Fruit fly (Drosophila melanogaster) whole organism, embryonic: ENCODE data around the gene CG6785.

Experiments used
- Ada2b ChIP-seq: fragments of 200-800 bp; sonication (Bioruptor generic); IDR thresholded peaks from 2 replicates; pipeline ENCODE4 v1.3.6; 2022; ENCODE audit warnings: missing biosample characterization, missing genetic modification characterization
- Antp ChIP-seq: fragments of 200-800 bp; sonication (Bioruptor generic); optimal IDR thresholded peaks from 3 replicates; lab custom pipeline; 2016; ENCODE audit warnings: missing biosample characterization, missing genetic modification characterization
- CG10267 ChIP-seq: fragments of 200-800 bp; sonication (Bioruptor generic); optimal IDR thresholded peaks from 2 replicates; lab custom pipeline; 2018; ENCODE audit warnings: missing biosample characterization, mild to moderate bottlenecking, missing genetic modification characterization, moderate library complexity
- CG10321 ChIP-seq: fragments of 200-800 bp; sonication (Bioruptor generic); IDR thresholded peaks from 2 replicates; pipeline ENCODE4 v1.3.6; 2022; ENCODE audit warnings: missing biosample characterization, missing genetic modification characterization
- CG10565 ChIP-seq: fragments of 200-800 bp; sonication (Bioruptor generic); optimal IDR thresholded peaks from 3 replicates; lab custom pipeline; 2016; ENCODE audit warnings: missing biosample characterization, mild to moderate bottlenecking, missing genetic modification characterization
- CG11696 ChIP-seq: fragments of 200-800 bp; sonication (Bioruptor generic); IDR thresholded peaks from 2 replicates; pipeline ENCODE4 v1.3.6; 2022; ENCODE audit warnings: missing biosample characterization, missing genetic modification characterization
- CG13287 ChIP-seq: fragments of 200-800 bp; sonication (Bioruptor generic); IDR thresholded peaks from 2 replicates; pipeline ENCODE4 v1.3.6; 2022; ENCODE audit warnings: missing biosample characterization, missing genetic modification characterization; ENCODE audit not compliant: partially characterized antibody
- CG13296 ChIP-seq: fragments of 200-800 bp; sonication (Bioruptor generic); optimal IDR thresholded peaks from 3 replicates; lab custom pipeline; 2018; ENCODE audit warnings: missing biosample characterization, mild to moderate bottlenecking, missing genetic modification characterization
- CG14441 ChIP-seq: fragments of 200-800 bp; sonication (Bioruptor generic); IDR thresholded peaks from 2 replicates; pipeline ENCODE4 v1.3.6; 2022; ENCODE audit warnings: missing biosample characterization, missing genetic modification characterization
- CG1647 ChIP-seq: fragments of 200-800 bp; sonication (Bioruptor generic); optimal IDR thresholded peaks from 3 replicates; lab custom pipeline; 2016; ENCODE audit warnings: missing biosample characterization, missing genetic modification characterization
- CG42726 ChIP-seq: fragments of 200-800 bp; sonication (Bioruptor generic); IDR thresholded peaks from 2 replicates; pipeline ENCODE4 v1.3.6; 2022; ENCODE audit warnings: missing biosample characterization, missing genetic modification characterization; ENCODE audit not compliant: partially characterized antibody
- CG4424 ChIP-seq: fragments of 200-800 bp; sonication (Bioruptor generic); optimal IDR thresholded peaks from 3 replicates; lab custom pipeline; 2016; ENCODE audit warnings: missing biosample characterization, missing genetic modification characterization
- CG4617 ChIP-seq: fragments of 200-800 bp; sonication (Bioruptor generic); optimal IDR thresholded peaks from 3 replicates; lab custom pipeline; 2016; ENCODE audit warnings: missing biosample characterization, missing genetic modification characterization, borderline replicate concordance
- CG5180 ChIP-seq: fragments of 200-800 bp; sonication (Bioruptor generic); optimal IDR thresholded peaks from 3 replicates; lab custom pipeline; 2017; ENCODE audit warnings: missing biosample characterization, missing genetic modification characterization, mild to moderate bottlenecking, moderate library complexity, missing genetic modification reagents
- CG5245 ChIP-seq: fragments of 200-800 bp; sonication (Bioruptor generic); optimal IDR thresholded peaks from 3 replicates; lab custom pipeline; 2016; ENCODE audit warnings: missing biosample characterization, missing genetic modification characterization
- CG5953 ChIP-seq: fragments of 200-800 bp; sonication (Bioruptor generic); IDR thresholded peaks from 2 replicates; pipeline ENCODE4 v1.3.6; 2022; ENCODE audit warnings: missing biosample characterization, missing genetic modification characterization
- CG7745 ChIP-seq: fragments of 200-800 bp; sonication (Bioruptor generic); optimal IDR thresholded peaks from 2 replicates; lab custom pipeline; 2018; ENCODE audit warnings: missing biosample characterization, mild to moderate bottlenecking, missing genetic modification characterization, moderate library complexity
- CG7963 ChIP-seq: fragments of 200-800 bp; sonication (Bioruptor generic); IDR thresholded peaks from 3 replicates; pipeline ENCODE4 v1.3.6; 2022; ENCODE audit warnings: missing biosample characterization, missing genetic modification characterization; ENCODE audit not compliant: partially characterized antibody
- CG9797 ChIP-seq: fragments of 200-800 bp; sonication (Bioruptor generic); optimal IDR thresholded peaks from 3 replicates; lab custom pipeline; 2018; ENCODE audit warnings: missing biosample characterization, mild to moderate bottlenecking, missing genetic modification characterization
- Dll ChIP-seq: fragments of 200-800 bp; sonication (Bioruptor generic); IDR thresholded peaks from 4 replicates; pipeline ENCODE4 v1.3.6; 2022; ENCODE audit warnings: missing biosample characterization, missing genetic modification characterization; ENCODE audit not compliant: partially characterized antibody
- Dp ChIP-seq: fragments of 200-800 bp; sonication (Bioruptor generic); optimal IDR thresholded peaks from 2 replicates; lab custom pipeline; 2018; ENCODE audit warnings: missing biosample characterization, mild to moderate bottlenecking, missing genetic modification characterization, moderate library complexity
- E2f2 ChIP-seq: fragments of 200-800 bp; sonication (Bioruptor generic); IDR thresholded peaks from 2 replicates; pipeline ENCODE4 v1.3.6; 2022; ENCODE audit warnings: missing biosample characterization, missing genetic modification characterization
- Gsc ChIP-seq: fragments of 200-800 bp; sonication (Bioruptor generic); IDR thresholded peaks from 2 replicates; pipeline ENCODE4 v1.3.6; 2022; ENCODE audit warnings: missing biosample characterization, missing genetic modification characterization
- H15 ChIP-seq: fragments of 200-800 bp; sonication (Bioruptor generic); IDR thresholded peaks from 3 replicates; pipeline ENCODE4 v1.3.6; 2022; ENCODE audit warnings: missing biosample characterization, missing genetic modification characterization
- MBD-R2 ChIP-seq: fragments of 200-800 bp; sonication (Bioruptor generic); IDR thresholded peaks from 2 replicates; pipeline ENCODE4 v1.3.6; 2022; ENCODE audit warnings: missing biosample characterization, missing genetic modification characterization
- MESR4 ChIP-seq: fragments of 200-800 bp; sonication (Bioruptor generic); optimal IDR thresholded peaks from 2 replicates; lab custom pipeline; 2018; ENCODE audit warnings: missing biosample characterization, mild to moderate bottlenecking, missing genetic modification characterization, moderate library complexity
- Pdp1 ChIP-seq, 2 experiments: fragments of 200-800 bp; sonication (Bioruptor generic); optimal IDR thresholded peaks; 3 replicates each; lab custom pipeline; 2016; ENCODE audit warnings: missing biosample characterization in 2 of 2, missing genetic modification characterization in 2 of 2, mild to moderate bottlenecking in 1 of 2, moderate library complexity in 1 of 2
- abd-A ChIP-seq: fragments of 200-800 bp; sonication (Bioruptor generic); optimal IDR thresholded peaks from 3 replicates; lab custom pipeline; 2019; ENCODE audit warnings: missing biosample characterization, mild to moderate bottlenecking, missing genetic modification characterization, moderate library complexity
- crp ChIP-seq, 2 experiments: fragments of 200-800 bp; sonication (Bioruptor generic); optimal IDR thresholded peaks; 2 replicates in 1 of 2; 3 replicates in 1 of 2; lab custom pipeline; 2017; ENCODE audit warnings: missing biosample characterization in 2 of 2, missing genetic modification characterization in 2 of 2, mild to moderate bottlenecking in 1 of 2, moderate library complexity in 1 of 2
- gfzf ChIP-seq: fragments of 200-800 bp; sonication (Bioruptor generic); optimal IDR thresholded peaks from 2 replicates; lab custom pipeline; 2016; ENCODE audit warnings: missing biosample characterization, mild to moderate bottlenecking, missing genetic modification characterization, moderate library complexity
- jing ChIP-seq: fragments of 200-800 bp; sonication (Bioruptor generic); optimal IDR thresholded peaks from 2 replicates; lab custom pipeline; 2018; ENCODE audit warnings: missing biosample characterization, mild to moderate bottlenecking, missing genetic modification characterization
- klu ChIP-seq: fragments of 200-800 bp; sonication (Bioruptor generic); IDR thresholded peaks from 2 replicates; pipeline ENCODE4 v1.3.6; 2022; ENCODE audit warnings: missing biosample characterization, missing genetic modification characterization
- mam ChIP-seq: fragments of 200-800 bp; sonication (Bioruptor generic); optimal IDR thresholded peaks from 3 replicates; lab custom pipeline; 2016; ENCODE audit warnings: missing biosample characterization, missing genetic modification characterization
- nau ChIP-seq: fragments of 200-800 bp; sonication (Bioruptor generic); optimal IDR thresholded peaks from 3 replicates; lab custom pipeline; 2017; ENCODE audit warnings: missing biosample characterization, mild to moderate bottlenecking, missing genetic modification characterization, missing genetic modification reagents
- pzg ChIP-seq: fragments of 200-800 bp; sonication (Bioruptor generic); optimal IDR thresholded peaks from 3 replicates; lab custom pipeline; 2018; ENCODE audit warnings: missing biosample characterization, mild to moderate bottlenecking, missing genetic modification characterization, moderate library complexity
- rib ChIP-seq: fragments of 200-800 bp; sonication (Bioruptor generic); IDR thresholded peaks from 2 replicates; pipeline ENCODE4 v1.3.6; 2022; ENCODE audit warnings: missing biosample characterization, missing genetic modification characterization
- scrt ChIP-seq: fragments of 200-800 bp; sonication (Bioruptor generic); optimal IDR thresholded peaks from 2 replicates; lab custom pipeline; 2018; ENCODE audit warnings: missing biosample characterization, mild to moderate bottlenecking, missing genetic modification characterization, moderate library complexity
- sd ChIP-seq: fragments of 200-800 bp; sonication (Bioruptor generic); optimal IDR thresholded peaks from 3 replicates; lab custom pipeline; 2018; ENCODE audit warnings: missing biosample characterization, mild to moderate bottlenecking, missing genetic modification characterization, moderate library complexity
- shn ChIP-seq: fragments of 200-800 bp; sonication (Bioruptor generic); optimal IDR thresholded peaks from 3 replicates; lab custom pipeline; 2016; ENCODE audit warnings: missing biosample characterization, missing genetic modification characterization
- sqz ChIP-seq: fragments of 200-800 bp; sonication (Bioruptor generic); optimal IDR thresholded peaks from 3 replicates; lab custom pipeline; 2018; ENCODE audit warnings: missing biosample characterization, mild to moderate bottlenecking, missing genetic modification characterization
- ssp ChIP-seq: fragments of 200-800 bp; sonication (Bioruptor generic); IDR thresholded peaks from 2 replicates; pipeline ENCODE4 v1.3.6; 2022; ENCODE audit warnings: missing biosample characterization, missing genetic modification characterization
- stwl ChIP-seq: fragments of 200-800 bp; sonication (Bioruptor generic); optimal IDR thresholded peaks from 3 replicates; lab custom pipeline; 2018; ENCODE audit warnings: missing biosample characterization, mild to moderate bottlenecking, missing genetic modification characterization, moderate library complexity
- wek ChIP-seq: fragments of 200-800 bp; sonication (Bioruptor generic); optimal IDR thresholded peaks from 3 replicates; lab custom pipeline; 2018; ENCODE audit warnings: missing biosample characterization, mild to moderate bottlenecking, missing genetic modification characterization, moderate library complexity

Gene CG6785

DNA sequence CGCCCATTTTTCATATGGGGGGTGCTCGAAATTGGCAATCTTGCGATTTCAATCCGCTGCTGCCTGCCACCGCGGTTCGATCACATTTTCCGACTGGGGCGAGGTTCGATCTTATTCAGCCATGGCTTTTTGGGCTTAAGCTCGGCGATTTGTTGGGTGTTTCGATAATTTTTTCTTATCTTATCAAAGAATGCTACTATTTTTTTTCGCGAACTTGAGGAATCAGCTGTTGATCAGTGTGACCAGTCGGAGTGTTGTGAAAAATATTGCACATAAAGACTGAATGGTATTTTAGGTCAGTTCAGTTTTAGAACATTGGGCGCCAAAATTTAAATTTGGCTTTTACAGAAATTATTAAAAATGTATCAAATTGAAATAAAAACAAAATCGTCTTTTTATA, 24.3 kb downstream of the CG6785 start, which contains the start of gene Wdr81:
Wdr81 (minus strand) TSS at position 226 of the 400 bp plus-strand sequence.
- TF ChIP-seq H15 (GFP tag; lab: Robert Waterston, UW), result no peak
- no peak for TF ChIP-seq CG7745 (tag; lab: Kevin White, UChicago)
- TF ChIP-seq Dll (GFP tag; lab: Robert Waterston, UW), result peak; percentile 47; the same call in 2 of the 4 replicates
- TF ChIP-seq wek (GFP tag; lab: Kevin White, UChicago), result peak; percentile 48
- TF ChIP-seq E2f2 (GFP tag; lab: Robert Waterston, UW), result peak; percentile 94
- TF ChIP-seq stwl (tag; lab: Kevin White, UChicago), result peak; percentile 28
- TF ChIP-seq CG11696 (GFP tag; lab: Robert Waterston, UW), result no peak
- TF ChIP-seq jing (GFP tag; lab: Kevin White, UChicago), result no peak
- no peak for TF ChIP-seq shn (GFP tag; lab: Kevin White, UChicago)
- TF ChIP-seq ssp, result no peak
- TF ChIP-seq Ada2b, result no peak
- no peak for TF ChIP-seq Gsc (GFP tag; lab: Robert Waterston, UW)
- TF ChIP-seq pzg (GFP tag; lab: Kevin White, UChicago), result peak; percentile 68
- TF ChIP-seq CG42726 (GFP tag; lab: Robert Waterston, UW), result no peak
- TF ChIP-seq MESR4 (GFP tag; lab: Kevin White, UChicago), result peak; percentile 61
- TF ChIP-seq CG1647, result no peak
- no peak for TF ChIP-seq CG5953 (GFP tag; lab: Robert Waterston, UW)
- no peak for TF ChIP-seq CG5245 (GFP tag; lab: Kevin White, UChicago)
- TF ChIP-seq abd-A (tag; lab: Kevin White, UChicago), result no peak
- 0 out of 2 replicates have a peak, but pooled peaks have one; percentile 17 for TF ChIP-seq CG10321 (GFP tag; lab: Robert Waterston, UW)
- TF ChIP-seq Pdp1 (GFP tag; optimal IDR thresholded peaks at IDR 0.05; lab: Kevin White, UChicago), result no peak
- peak; percentile 80 for TF ChIP-seq gfzf (GFP tag; lab: Kevin White, UChicago)
- TF ChIP-seq MBD-R2 (GFP tag; lab: Robert Waterston, UW), result peak; percentile 58
- no peak for TF ChIP-seq mam (GFP tag; lab: Kevin White, UChicago)
- no peak for TF ChIP-seq Antp (GFP tag; lab: Kevin White, UChicago)
- no peak for TF ChIP-seq CG5180 (GFP tag; lab: Kevin White, UChicago)
- TF ChIP-seq crp (GFP tag; optimal IDR thresholded peaks at IDR 0.05; lab: Kevin White, UChicago), result peak; percentile 76 to 93
- no peak for TF ChIP-seq klu (GFP tag; lab: Robert Waterston, UW)
- peak; percentile 46 for TF ChIP-seq CG13287 (GFP tag; lab: Robert Waterston, UW)
- peak; percentile 96 for TF ChIP-seq Dp (GFP tag; lab: Kevin White, UChicago)
- no peak for TF ChIP-seq CG7963 (GFP tag; lab: Robert Waterston, UW)
- no peak for TF ChIP-seq scrt (GFP tag; lab: Kevin White, UChicago)
- TF ChIP-seq nau (GFP tag; lab: Kevin White, UChicago), result no peak
- peak; percentile 88 for TF ChIP-seq sd (tag; lab: Kevin White, UChicago)
- TF ChIP-seq CG9797, result peak; percentile 58
- TF ChIP-seq sqz, result peak; percentile 66
- TF ChIP-seq CG10565 (GFP tag; lab: Kevin White, UChicago), result no peak
- TF ChIP-seq CG13296, result no peak
- TF ChIP-seq CG4424 (GFP tag; lab: Kevin White, UChicago), result no peak
- TF ChIP-seq CG14441 (GFP tag; lab: Robert Waterston, UW), result no peak
- TF ChIP-seq CG4617 (GFP tag; lab: Kevin White, UChicago), result peak; percentile 45
- peak; percentile 17 for TF ChIP-seq CG10267
- peak; percentile 68 for TF ChIP-seq rib
